Fruit fly (Drosophila melanogaster) whole organism: ENCODE measurements around the gene Galphai.

Experiments used
- CG8478 ChIP-seq: fragments of >200 bp; optimal IDR thresholded peaks from 2 replicates; lab custom pipeline; 2018; ENCODE audit warnings: inconsistent platforms
- pan ChIP-seq: fragments of >200 bp; optimal IDR thresholded peaks from 2 replicates; lab custom pipeline; 2017

DNA sequence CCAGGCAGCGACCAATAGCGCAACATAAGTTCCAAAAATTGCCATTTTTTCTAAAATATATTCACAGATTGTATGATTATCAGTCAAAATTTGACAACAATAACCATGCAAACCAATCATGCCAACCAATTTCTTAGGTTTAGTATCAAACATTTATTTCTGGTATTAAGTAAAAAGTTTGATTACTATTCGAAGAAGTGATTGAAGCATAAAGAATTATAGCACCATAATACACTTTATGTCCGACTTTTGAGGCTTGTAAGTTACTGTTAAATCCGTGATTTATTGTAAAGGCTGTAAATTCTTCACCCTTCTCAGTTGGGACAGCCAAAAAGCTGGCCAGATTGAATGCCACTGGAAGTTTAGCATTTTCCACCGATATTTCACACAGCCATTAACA, 48.0 kb downstream of the Galphai start, which contains the start of gene CG45413:
- TF ChIP-seq pan (lab: Kevin White, UChicago) (no peak), CG8478 (no peak)
